Fruit fly (Drosophila melanogaster) whole organism, embryonic: ENCODE measurements around the gene Nle.

Source experiments
- CG10209 ChIP-seq: fragments of 200-800 bp; sonication (Bioruptor generic); optimal IDR thresholded peaks from 3 replicates; lab custom pipeline; 2017; ENCODE audit warnings: missing biosample characterization, mild to moderate bottlenecking, missing genetic modification characterization, missing genetic modification reagents
- CG1024 ChIP-seq: fragments of 200-800 bp; sonication (Bioruptor generic); IDR thresholded peaks from 2 replicates; pipeline ENCODE4 v1.3.6; 2022; ENCODE audit warnings: missing biosample characterization, missing genetic modification characterization
- CG10431 ChIP-seq: fragments of 200-800 bp; sonication (Bioruptor generic); optimal IDR thresholded peaks from 3 replicates; lab custom pipeline; 2018; ENCODE audit warnings: missing biosample characterization, mild to moderate bottlenecking, missing genetic modification characterization
- CG10654 ChIP-seq: fragments of 200-800 bp; sonication (Bioruptor generic); optimal IDR thresholded peaks from 2 replicates; lab custom pipeline; 2016; ENCODE audit warnings: missing biosample characterization, missing genetic modification characterization
- CG14860 ChIP-seq: fragments of 200-800 bp; sonication (Bioruptor generic); IDR thresholded peaks from 3 replicates; pipeline ENCODE4 v1.3.6; 2022; ENCODE audit warnings: missing biosample characterization, missing genetic modification characterization; ENCODE audit not compliant: partially characterized antibody
- CG15073 ChIP-seq: fragments of 200-800 bp; sonication (Bioruptor generic); optimal IDR thresholded peaks from 2 replicates; lab custom pipeline; 2016; ENCODE audit warnings: missing biosample characterization, missing genetic modification characterization
- CG15601 ChIP-seq: fragments of 200-800 bp; sonication (Bioruptor generic); optimal IDR thresholded peaks from 3 replicates; lab custom pipeline; 2019; ENCODE audit warnings: missing biosample characterization, mild to moderate bottlenecking, missing genetic modification characterization, moderate library complexity
- CG17361 ChIP-seq: fragments of 200-800 bp; sonication (Bioruptor generic); IDR thresholded peaks from 3 replicates; pipeline ENCODE4 v1.3.6; 2022; ENCODE audit warnings: missing biosample characterization, missing genetic modification characterization
- CG30020 ChIP-seq: fragments of 200-800 bp; optimal IDR thresholded peaks from 2 replicates; lab custom pipeline; 2019; ENCODE audit warnings: missing biosample characterization, mild to moderate bottlenecking, missing genetic modification characterization, moderate library complexity
- CG32532 ChIP-seq: fragments of 200-800 bp; sonication (Bioruptor generic); IDR thresholded peaks from 2 replicates; pipeline ENCODE4 v1.3.6; 2022; ENCODE audit warnings: missing biosample characterization, missing genetic modification characterization
- CG34224 ChIP-seq: fragments of 200-800 bp; sonication (Bioruptor generic); IDR thresholded peaks from 3 replicates; pipeline ENCODE4 v1.3.6; 2022; ENCODE audit warnings: missing biosample characterization, missing genetic modification characterization; ENCODE audit not compliant: partially characterized antibody
- CG34376 ChIP-seq: fragments of 200-800 bp; sonication (Bioruptor generic); optimal IDR thresholded peaks from 2 replicates; lab custom pipeline; 2018; ENCODE audit warnings: missing biosample characterization, mild to moderate bottlenecking, missing genetic modification characterization
- CG34422 ChIP-seq: fragments of 200-800 bp; sonication (Bioruptor generic); IDR thresholded peaks from 3 replicates; pipeline ENCODE4 v1.3.6; 2022; ENCODE audit warnings: missing biosample characterization, missing genetic modification characterization
- CG6791 ChIP-seq: fragments of 200-800 bp; sonication (Bioruptor generic); IDR thresholded peaks from 3 replicates; pipeline ENCODE4 v1.3.6; 2022; ENCODE audit warnings: missing biosample characterization, missing genetic modification characterization; ENCODE audit not compliant: partially characterized antibody
- CG7963 ChIP-seq: fragments of 200-800 bp; sonication (Bioruptor generic); IDR thresholded peaks from 3 replicates; pipeline ENCODE4 v1.3.6; 2022; ENCODE audit warnings: missing biosample characterization, missing genetic modification characterization; ENCODE audit not compliant: partially characterized antibody
- CG9609 ChIP-seq: fragments of 200-800 bp; sonication (Bioruptor generic); optimal IDR thresholded peaks from 3 replicates; lab custom pipeline; 2016; ENCODE audit warnings: missing biosample characterization, missing genetic modification characterization
- CG9876 ChIP-seq: fragments of 200-800 bp; sonication (Bioruptor generic); optimal IDR thresholded peaks from 2 replicates; lab custom pipeline; 2016; ENCODE audit warnings: missing biosample characterization, missing genetic modification characterization
- Dfd ChIP-seq, 2 experiments: fragments of >200 bp; optimal IDR thresholded peaks; 2 replicates each; lab custom pipeline; 2017; ENCODE audit warnings: missing biosample characterization in 2 of 2, missing genetic modification characterization in 2 of 2
- Dll ChIP-seq: fragments of 200-800 bp; sonication (Bioruptor generic); IDR thresholded peaks from 4 replicates; pipeline ENCODE4 v1.3.6; 2022; ENCODE audit warnings: missing biosample characterization, missing genetic modification characterization; ENCODE audit not compliant: partially characterized antibody
- Doc3 ChIP-seq: fragments of 200-800 bp; sonication (Bioruptor generic); IDR thresholded peaks from 3 replicates; pipeline ENCODE4 v1.3.6; 2022; ENCODE audit warnings: missing biosample characterization, missing genetic modification characterization; ENCODE audit not compliant: partially characterized antibody
- E2f2 ChIP-seq: fragments of 200-800 bp; sonication (Bioruptor generic); IDR thresholded peaks from 2 replicates; pipeline ENCODE4 v1.3.6; 2022; ENCODE audit warnings: missing biosample characterization, missing genetic modification characterization
- H15 ChIP-seq: fragments of 200-800 bp; sonication (Bioruptor generic); IDR thresholded peaks from 3 replicates; pipeline ENCODE4 v1.3.6; 2022; ENCODE audit warnings: missing biosample characterization, missing genetic modification characterization
- HLHmδ ChIP-seq: fragments of 200-800 bp; sonication (Bioruptor generic); optimal IDR thresholded peaks from 2 replicates; lab custom pipeline; 2018; ENCODE audit warnings: missing biosample characterization, mild to moderate bottlenecking, missing genetic modification characterization, moderate library complexity
- HmgZ ChIP-seq: fragments of 200-800 bp; sonication (Bioruptor generic); optimal IDR thresholded peaks from 2 replicates; lab custom pipeline; 2018; ENCODE audit warnings: missing biosample characterization, mild to moderate bottlenecking, missing genetic modification characterization
- Med ChIP-seq: fragments of 200-800 bp; sonication (Bioruptor generic); peaks from one replicate; lab custom pipeline; 2016; ENCODE audit warnings: missing biosample characterization, missing genetic modification characterization, mild to moderate bottlenecking, inconsistent platforms, moderate library complexity
- Myb ChIP-seq: fragments of 200-800 bp; sonication (Bioruptor generic); optimal IDR thresholded peaks from 2 replicates; lab custom pipeline; 2016; ENCODE audit warnings: missing biosample characterization, missing genetic modification characterization
- Nf-YC ChIP-seq: fragments of 200-800 bp; optimal IDR thresholded peaks from 3 replicates; lab custom pipeline; 2019; ENCODE audit warnings: missing biosample characterization, mild to moderate bottlenecking, missing genetic modification characterization, moderate library complexity
- PHDP ChIP-seq: fragments of 200-800 bp; sonication (Bioruptor generic); optimal IDR thresholded peaks from 3 replicates; lab custom pipeline; 2018; ENCODE audit warnings: missing biosample characterization, mild to moderate bottlenecking, missing genetic modification characterization, moderate library complexity
- Ravus ChIP-seq: fragments of 200-800 bp; sonication (Bioruptor generic); IDR thresholded peaks from 2 replicates; pipeline ENCODE4 v1.3.6; 2022; ENCODE audit warnings: missing biosample characterization, missing genetic modification characterization
- Scr ChIP-seq: fragments of 200-800 bp; sonication (Bioruptor generic); IDR thresholded peaks from 2 replicates; pipeline ENCODE4 v1.3.6; 2022; ENCODE audit warnings: missing biosample characterization, missing genetic modification characterization; ENCODE audit not compliant: partially characterized antibody
- Sry-δ ChIP-seq: fragments of 200-800 bp; sonication (Bioruptor generic); optimal IDR thresholded peaks from 2 replicates; lab custom pipeline; 2016; ENCODE audit warnings: missing biosample characterization, missing genetic modification characterization
- Stat92E ChIP-seq, 3 experiments: fragments of >200 bp in 2 of 3; fragments of 200-800 bp in 1 of 3; sonication (Bioruptor generic) in 1 of 3; optimal IDR thresholded peaks; 2 replicates each; lab custom pipeline; 2017 to 2019; ENCODE audit warnings: missing biosample characterization in 3 of 3, missing genetic modification characterization in 3 of 3, mild to moderate bottlenecking in 1 of 3, moderate library complexity in 1 of 3
- Tbp ChIP-seq: fragments of >200 bp; optimal IDR thresholded peaks from 2 replicates; lab custom pipeline; 2018; ENCODE audit warnings: missing biosample characterization, missing genetic modification characterization
- Xbp1 ChIP-seq: fragments of 200-800 bp; sonication (Bioruptor generic); optimal IDR thresholded peaks from 3 replicates; lab custom pipeline; 2016; ENCODE audit warnings: missing biosample characterization, mild to moderate bottlenecking, missing genetic modification characterization
- amos ChIP-seq: fragments of 200-800 bp; sonication (Bioruptor generic); IDR thresholded peaks from 2 replicates; pipeline ENCODE4 v1.3.6; 2022; ENCODE audit warnings: missing biosample characterization, missing genetic modification characterization; ENCODE audit not compliant: partially characterized antibody
- crol ChIP-seq: fragments of 200-800 bp; sonication (Bioruptor generic); IDR thresholded peaks from 2 replicates; pipeline ENCODE4 v1.3.6; 2022; ENCODE audit warnings: missing biosample characterization, missing genetic modification characterization
- ems ChIP-seq: fragments of 200-800 bp; sonication (Bioruptor generic); optimal IDR thresholded peaks from 3 replicates; lab custom pipeline; 2016; ENCODE audit warnings: missing biosample characterization, missing genetic modification characterization
- gfzf ChIP-seq: fragments of 200-800 bp; sonication (Bioruptor generic); optimal IDR thresholded peaks from 2 replicates; lab custom pipeline; 2016; ENCODE audit warnings: missing biosample characterization, mild to moderate bottlenecking, missing genetic modification characterization, moderate library complexity
- her ChIP-seq: fragments of 200-800 bp; sonication (Bioruptor generic); optimal IDR thresholded peaks from 2 replicates; lab custom pipeline; 2016; ENCODE audit warnings: missing biosample characterization, missing genetic modification characterization
- ind ChIP-seq: fragments of 200-800 bp; sonication (Bioruptor generic); optimal IDR thresholded peaks from 3 replicates; lab custom pipeline; 2016; ENCODE audit warnings: missing biosample characterization, missing genetic modification characterization
- nerfin-2 ChIP-seq: fragments of 200-800 bp; sonication (Bioruptor generic); IDR thresholded peaks from 2 replicates; pipeline ENCODE4 v1.3.6; 2022; ENCODE audit warnings: missing biosample characterization, missing genetic modification characterization; ENCODE audit not compliant: partially characterized antibody
- onecut ChIP-seq: fragments of 200-800 bp; sonication (Bioruptor generic); IDR thresholded peaks from 2 replicates; pipeline ENCODE4 v1.3.6; 2022; ENCODE audit warnings: missing biosample characterization, missing genetic modification characterization
- p53 ChIP-seq: fragments of 200-800 bp; sonication (Bioruptor generic); optimal IDR thresholded peaks from 2 replicates; lab custom pipeline; 2016; ENCODE audit warnings: missing biosample characterization, missing genetic modification characterization
- sqz ChIP-seq: fragments of 200-800 bp; sonication (Bioruptor generic); optimal IDR thresholded peaks from 3 replicates; lab custom pipeline; 2018; ENCODE audit warnings: missing biosample characterization, mild to moderate bottlenecking, missing genetic modification characterization
- sug ChIP-seq: fragments of 200-800 bp; optimal IDR thresholded peaks from 2 replicates; lab custom pipeline; 2019; ENCODE audit warnings: missing biosample characterization, mild to moderate bottlenecking, missing genetic modification characterization, moderate library complexity
- tin ChIP-seq: fragments of 200-800 bp; sonication (Bioruptor generic); optimal IDR thresholded peaks from 3 replicates; lab custom pipeline; 2016; ENCODE audit warnings: missing biosample characterization, missing genetic modification characterization
- tio ChIP-seq: fragments of 200-800 bp; sonication (Bioruptor generic); optimal IDR thresholded peaks from 2 replicates; lab custom pipeline; 2017; ENCODE audit warnings: missing biosample characterization, missing genetic modification characterization, inconsistent platforms
- wdn ChIP-seq: fragments of 200-800 bp; sonication (Bioruptor generic); IDR thresholded peaks from 2 replicates; pipeline ENCODE4 v1.3.6; 2022; ENCODE audit warnings: missing biosample characterization, missing genetic modification characterization

Nle gene

dm6 chr2L:544444-545179, 23.3 kb downstream of the Nle start, which contains the start of the genes Spp and nAChRbeta3 (continued):
- TF ChIP-seq onecut (no peak), Tbp (GFP tag; lab: Kevin White, UChicago) (no peak), CG14860 (GFP tag; lab: Robert Waterston, UW) (0 out of 3 replicates have a peak, but pooled peaks have one; percentile 45), CG34224 (GFP tag; lab: Robert Waterston, UW) (peak; percentile 61), CG7963 (GFP tag; lab: Robert Waterston, UW) (0 out of 3 replicates have a peak, but pooled peaks have one; percentile 25), ind (GFP tag; lab: Kevin White, UChicago) (no peak), Dll (GFP tag; lab: Robert Waterston, UW) (peak; percentile 72), crol (GFP tag; lab: Robert Waterston, UW) (peak; percentile 69), nerfin-2 (GFP tag; lab: Robert Waterston, UW) (peak; percentile 51; the same call in 1 of the 2 replicates), her (GFP tag; lab: Kevin White, UChicago) (no peak), HmgZ (peak; percentile 44), CG15073 (GFP tag; lab: Kevin White, UChicago) (no peak), Nf-YC (tag; lab: Kevin White, UChicago) (peak; percentile 20), gfzf (GFP tag; lab: Kevin White, UChicago) (peak; percentile 79), Sry-δ (GFP tag; lab: Kevin White, UChicago) (peak; percentile 59), p53 (GFP tag; lab: Kevin White, UChicago) (no peak), Ravus (GFP tag; lab: Robert Waterston, UW) (no peak), CG10654 (no peak), Doc3 (GFP tag; lab: Robert Waterston, UW) (peak; percentile 39; the same call in 1 of the 3 replicates), amos (GFP tag; lab: Robert Waterston, UW) (peak; percentile 69; the same call in 1 of the 2 replicates), CG1024 (GFP tag; lab: Robert Waterston, UW) (no peak), tio (GFP tag; lab: Kevin White, UChicago) (no peak), PHDP (tag; lab: Kevin White, UChicago) (no peak), H15 (GFP tag; lab: Robert Waterston, UW) (no peak), CG9609 (GFP tag; lab: Kevin White, UChicago) (no peak), Myb (GFP tag; lab: Kevin White, UChicago) (peak; percentile 98), E2f2 (GFP tag; lab: Robert Waterston, UW) (peak; percentile 74), Dfd (GFP tag; optimal IDR thresholded peaks at IDR 0.05; lab: Kevin White, UChicago) (no peak), CG15601 (no peak), Med (peak; percentile 76), CG9876 (GFP tag; lab: Kevin White, UChicago) (no peak), CG10209 (no peak), CG34376 (GFP tag; lab: Kevin White, UChicago) (no peak), Stat92E (GFP tag; optimal IDR thresholded peaks at IDR 0.05; lab: Kevin White, UChicago) (peak in 1 of 3 experiments; percentile 3), CG10431 (GFP tag; lab: Kevin White, UChicago) (no peak), ems (GFP tag; lab: Kevin White, UChicago) (no peak), Scr (GFP tag; lab: Robert Waterston, UW) (peak; percentile 52), HLHmδ (GFP tag; lab: Kevin White, UChicago) (no peak), wdn (GFP tag; lab: Robert Waterston, UW) (no peak), Xbp1 (GFP tag; lab: Kevin White, UChicago) (peak; percentile 81), CG6791 (GFP tag; lab: Robert Waterston, UW) (0 out of 3 replicates have a peak, but pooled peaks have one; percentile 6), CG30020 (tag; lab: Kevin White, UChicago) (no peak), CG34422 (GFP tag; lab: Robert Waterston, UW) (peak; percentile 73; the same call in 1 of the 3 replicates), CG17361 (GFP tag; lab: Robert Waterston, UW) (no peak), tin (GFP tag; lab: Kevin White, UChicago) (no peak), sqz (GFP tag; lab: Kevin White, UChicago) (no peak), sug (tag; lab: Kevin White, UChicago) (peak; percentile 56), CG32532 (GFP tag; lab: Robert Waterston, UW) (0 out of 2 replicates have a peak, but pooled peaks have one; percentile 27)
